Worm (Caenorhabditis elegans) whole organism, L3 larva: Measurements from ENCODE around the gene spig-7.

Source experiments
- aly-2 ChIP-seq: fragments of 150-350 bp; optimal IDR thresholded peaks from 2 replicates; lab custom pipeline; 2014; ENCODE audit warnings: missing biosample characterization, missing genetic modification characterization
- ama-1 ChIP-seq: fragments of 150-350 bp; optimal IDR thresholded peaks from 2 replicates; lab custom pipeline; 2018
- ceh-16 ChIP-seq: sonication (generic microtip); optimal IDR thresholded peaks from 2 replicates; lab custom pipeline; 2017; ENCODE audit warnings: missing biosample characterization, missing genetic modification characterization
- ceh-82 ChIP-seq: fragments of 150-350 bp; optimal IDR thresholded peaks from 2 replicates; lab custom pipeline; 2014; ENCODE audit warnings: missing biosample characterization, missing genetic modification characterization
- egl-27 ChIP-seq: sonication (generic microtip); optimal IDR thresholded peaks from 4 replicates; lab custom pipeline; 2017; ENCODE audit warnings: missing biosample characterization, missing genetic modification reagents, missing genetic modification characterization
- elt-3 ChIP-seq, 3 experiments: fragments of 150-350 bp in 1 of 3; sonication (generic microtip) in 2 of 3; optimal IDR thresholded peaks; 2 replicates in 2 of 3; 4 replicates in 1 of 3; lab custom pipeline; 2014 to 2017; ENCODE audit warnings: missing biosample characterization in 3 of 3, missing genetic modification characterization in 3 of 3
- jun-1 ChIP-seq: fragments of 150-350 bp; optimal IDR thresholded peaks from 2 replicates; lab custom pipeline; 2014; ENCODE audit warnings: missing biosample characterization, missing genetic modification reagents, missing genetic modification characterization
- lin-15B ChIP-seq: fragments of 150-350 bp; optimal IDR thresholded peaks from 2 replicates; lab custom pipeline; 2014; ENCODE audit warnings: missing biosample characterization, missing genetic modification characterization
- nhr-11 ChIP-seq: fragments of 150-350 bp; optimal IDR thresholded peaks from 2 replicates; lab custom pipeline; 2014; ENCODE audit warnings: missing biosample characterization, missing genetic modification characterization
- nhr-25 ChIP-seq: sonication (generic microtip); optimal IDR thresholded peaks from 2 replicates; lab custom pipeline; 2017; ENCODE audit warnings: missing biosample characterization, missing genetic modification characterization
- nhr-77 ChIP-seq: fragments of 150-350 bp; optimal IDR thresholded peaks from 2 replicates; lab custom pipeline; 2014; ENCODE audit warnings: missing biosample characterization, missing genetic modification characterization
- pha-4 ChIP-seq: fragments of 150-350 bp; optimal IDR thresholded peaks from 2 replicates; lab custom pipeline; 2014; ENCODE audit warnings: missing biosample characterization, missing genetic modification reagents, missing genetic modification characterization

DNA sequence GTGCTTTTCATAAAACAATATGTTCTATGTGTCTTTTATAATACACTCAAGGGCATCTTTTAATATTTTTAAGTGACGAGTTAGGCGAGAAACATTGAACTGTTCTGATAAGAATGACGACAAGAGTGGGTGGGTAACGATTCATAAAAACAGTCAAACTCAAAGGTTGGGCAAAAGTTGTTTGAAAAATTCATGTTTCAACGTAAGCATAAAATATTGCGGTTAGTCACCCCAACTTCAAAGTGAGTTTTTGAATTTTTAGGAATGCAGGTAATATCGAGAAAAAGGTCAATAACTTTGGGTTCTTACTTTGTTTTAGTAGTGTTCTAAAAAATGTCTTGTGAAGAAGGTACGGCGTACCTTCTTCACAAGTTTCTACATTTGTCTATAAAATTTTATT lies 47.2 kb downstream of the spig-7 start, which contains the start of gene oac-31:
- TF ChIP-seq ceh-82 (tag; lab: Kevin White, UChicago) (no peak), nhr-25 (no peak), elt-3 (tag; optimal IDR thresholded peaks at IDR 0.05; lab: Kevin White, UChicago) (no peak), pha-4 (no peak), nhr-77 (tag; lab: Kevin White, UChicago) (no peak), jun-1 (tag; lab: Kevin White, UChicago) (no peak), egl-27 (tag; lab: Kevin White, UChicago) (no peak), aly-2 (tag; lab: Kevin White, UChicago) (no peak), ama-1 (lab: Kevin White, UChicago) (no peak), ceh-16 (no peak), nhr-11 (tag; lab: Kevin White, UChicago) (no peak), lin-15B (tag; lab: Kevin White, UChicago) (no peak)
